Worm (Caenorhabditis elegans) whole organism, L3 larva: ENCODE data around the gene ZK616.3.

Source experiments
- elt-2 ChIP-seq: sonication (generic microtip); optimal IDR thresholded peaks from 2 replicates; lab custom pipeline; 2016; ENCODE audit warnings: missing genetic modification reagents, mild to moderate bottlenecking, missing genetic modification characterization, missing compliant biosample characterization
- nhr-11 ChIP-seq: fragments of 150-350 bp; optimal IDR thresholded peaks from 2 replicates; lab custom pipeline; 2014; ENCODE audit warnings: missing biosample characterization, missing genetic modification characterization
- nhr-76 ChIP-seq: fragments of 150-350 bp; sonication (generic microtip); optimal IDR thresholded peaks from 5 replicates; lab custom pipeline; 2014; ENCODE audit warnings: missing biosample characterization, missing genetic modification characterization

ce11 chrIV:5366567-5366966 lies 30.3 kb upstream of the ZK616.3 start, which contains the start of gene sand-1:
- TF ChIP-seq nhr-11 (tag; lab: Kevin White, UChicago), result no peak
- TF ChIP-seq nhr-76 (tag; lab: Kevin White, UChicago), result no peak
- no peak for TF ChIP-seq elt-2
